Fruit fly (Drosophila melanogaster) whole organism, embryonic: ENCODE results near the gene CG7519.

Experiments used
- Aef1 ChIP-seq: fragments of 200-800 bp; sonication (Bioruptor generic); IDR thresholded peaks from 3 replicates; pipeline ENCODE4 v1.3.6; 2022; ENCODE audit warnings: missing biosample characterization, missing genetic modification characterization
- Awh ChIP-seq: fragments of 200-800 bp; sonication (Bioruptor generic); IDR thresholded peaks from 2 replicates; pipeline ENCODE4, ENCODE4 v1.3.6; 2022; ENCODE audit warnings: missing biosample characterization, missing genetic modification characterization
- BEAF-32 ChIP-seq: fragments of 200-800 bp; sonication (Bioruptor generic); optimal IDR thresholded peaks from 3 replicates; lab custom pipeline; 2017; ENCODE audit warnings: missing biosample characterization, missing genetic modification characterization, mild to moderate bottlenecking, moderate library complexity, missing genetic modification reagents
- BtbVII ChIP-seq: fragments of 200-800 bp; sonication (Bioruptor generic); optimal IDR thresholded peaks from 3 replicates; lab custom pipeline; 2017; ENCODE audit warnings: missing biosample characterization, mild to moderate bottlenecking, missing genetic modification characterization
- CG10431 ChIP-seq: fragments of 200-800 bp; sonication (Bioruptor generic); optimal IDR thresholded peaks from 3 replicates; lab custom pipeline; 2018; ENCODE audit warnings: missing biosample characterization, mild to moderate bottlenecking, missing genetic modification characterization
- CG10543 ChIP-seq: fragments of 200-800 bp; sonication (Bioruptor generic); optimal IDR thresholded peaks from 3 replicates; lab custom pipeline; 2017; ENCODE audit warnings: missing biosample characterization, mild to moderate bottlenecking, missing genetic modification characterization, moderate library complexity
- CG11560 ChIP-seq: fragments of 200-800 bp; sonication (Bioruptor generic); IDR thresholded peaks from 3 replicates; pipeline ENCODE4 v1.3.6; 2022; ENCODE audit warnings: missing biosample characterization, missing genetic modification characterization
- CG11695 ChIP-seq: fragments of 200-800 bp; sonication (Bioruptor generic); IDR thresholded peaks from 3 replicates; pipeline ENCODE4 v1.3.6; 2022; ENCODE audit warnings: missing biosample characterization, missing genetic modification characterization
- CG11696 ChIP-seq: fragments of 200-800 bp; sonication (Bioruptor generic); IDR thresholded peaks from 2 replicates; pipeline ENCODE4 v1.3.6; 2022; ENCODE audit warnings: missing biosample characterization, missing genetic modification characterization
- CG13894 ChIP-seq: fragments of 200-800 bp; sonication (Bioruptor generic); optimal IDR thresholded peaks from 3 replicates; lab custom pipeline; 2018; ENCODE audit warnings: missing biosample characterization, mild to moderate bottlenecking, missing genetic modification characterization, moderate library complexity
- CG1602 ChIP-seq: fragments of 200-800 bp; sonication (Bioruptor generic); optimal IDR thresholded peaks from 3 replicates; lab custom pipeline; 2016; ENCODE audit warnings: missing biosample characterization, missing genetic modification characterization
- CG16779 ChIP-seq: fragments of 200-800 bp; sonication (Bioruptor generic); IDR thresholded peaks from 2 replicates; pipeline ENCODE4 v1.3.6; 2022; ENCODE audit warnings: missing biosample characterization, missing genetic modification characterization
- CG17568 ChIP-seq: fragments of 200-800 bp; sonication (Bioruptor generic); optimal IDR thresholded peaks from 2 replicates; lab custom pipeline; 2018; ENCODE audit warnings: missing biosample characterization, mild to moderate bottlenecking, missing genetic modification characterization, moderate library complexity
- CG17912 ChIP-seq: fragments of 200-800 bp; sonication (Bioruptor generic); optimal IDR thresholded peaks from 2 replicates; lab custom pipeline; 2018; ENCODE audit warnings: missing biosample characterization, mild to moderate bottlenecking, missing genetic modification characterization
- CG2678 ChIP-seq: fragments of 200-800 bp; sonication (Bioruptor generic); optimal IDR thresholded peaks from 3 replicates; lab custom pipeline; 2019; ENCODE audit warnings: missing biosample characterization, mild to moderate bottlenecking, missing genetic modification characterization, moderate library complexity
- CG30020 ChIP-seq: fragments of 200-800 bp; optimal IDR thresholded peaks from 2 replicates; lab custom pipeline; 2019; ENCODE audit warnings: missing biosample characterization, mild to moderate bottlenecking, missing genetic modification characterization, moderate library complexity
- CG3065 ChIP-seq: fragments of 200-800 bp; sonication (Bioruptor generic); optimal IDR thresholded peaks from 2 replicates; lab custom pipeline; 2016; ENCODE audit warnings: missing biosample characterization, missing genetic modification characterization
- CG32772 ChIP-seq: fragments of 200-800 bp; sonication (Bioruptor generic); IDR thresholded peaks from 2 replicates; pipeline ENCODE4 v1.3.6; 2022; ENCODE audit warnings: missing biosample characterization, missing genetic modification characterization
- CG3407 ChIP-seq: fragments of 200-800 bp; sonication (Bioruptor generic); optimal IDR thresholded peaks from 2 replicates; lab custom pipeline; 2018; ENCODE audit warnings: missing biosample characterization, mild to moderate bottlenecking, missing genetic modification characterization
- CG4617 ChIP-seq: fragments of 200-800 bp; sonication (Bioruptor generic); optimal IDR thresholded peaks from 3 replicates; lab custom pipeline; 2016; ENCODE audit warnings: missing biosample characterization, missing genetic modification characterization, borderline replicate concordance
- CG4730 ChIP-seq: fragments of 200-800 bp; sonication (Bioruptor generic); IDR thresholded peaks from 2 replicates; pipeline ENCODE4 v1.3.6; 2022; ENCODE audit warnings: missing biosample characterization, missing genetic modification characterization
- CG6272 ChIP-seq: fragments of 200-800 bp; sonication (Bioruptor generic); IDR thresholded peaks from 2 replicates; pipeline ENCODE4 v1.3.6; 2022; ENCODE audit warnings: missing biosample characterization, missing genetic modification characterization
- CG6765 ChIP-seq: fragments of 200-800 bp; sonication (Bioruptor generic); optimal IDR thresholded peaks from 3 replicates; lab custom pipeline; 2017; ENCODE audit warnings: missing biosample characterization, mild to moderate bottlenecking, missing genetic modification characterization
- CG8089 ChIP-seq: fragments of 200-800 bp; sonication (Bioruptor generic); optimal IDR thresholded peaks from 3 replicates; lab custom pipeline; 2016; ENCODE audit warnings: missing biosample characterization, missing genetic modification characterization
- CG8944 ChIP-seq: fragments of 200-800 bp; sonication (Bioruptor generic); optimal IDR thresholded peaks from 3 replicates; lab custom pipeline; 2016; ENCODE audit warnings: missing biosample characterization, missing genetic modification characterization
- CG9609 ChIP-seq: fragments of 200-800 bp; sonication (Bioruptor generic); optimal IDR thresholded peaks from 3 replicates; lab custom pipeline; 2016; ENCODE audit warnings: missing biosample characterization, missing genetic modification characterization
- CG9797 ChIP-seq: fragments of 200-800 bp; sonication (Bioruptor generic); optimal IDR thresholded peaks from 3 replicates; lab custom pipeline; 2018; ENCODE audit warnings: missing biosample characterization, mild to moderate bottlenecking, missing genetic modification characterization
- Dad ChIP-seq: fragments of 200-800 bp; sonication (Bioruptor generic); optimal IDR thresholded peaks from 3 replicates; lab custom pipeline; 2016; ENCODE audit warnings: missing biosample characterization, missing genetic modification characterization
- Dip3 ChIP-seq: fragments of 200-800 bp; sonication (Bioruptor generic); optimal IDR thresholded peaks from 3 replicates; lab custom pipeline; 2016; ENCODE audit warnings: missing biosample characterization, missing genetic modification characterization
- Dll ChIP-seq: fragments of 200-800 bp; sonication (Bioruptor generic); IDR thresholded peaks from 4 replicates; pipeline ENCODE4 v1.3.6; 2022; ENCODE audit warnings: missing biosample characterization, missing genetic modification characterization; ENCODE audit not compliant: partially characterized antibody
- Ets65A ChIP-seq: fragments of 200-800 bp; sonication (Bioruptor generic); peaks from one replicate; lab custom pipeline; 2016; ENCODE audit warnings: missing biosample characterization, missing genetic modification characterization
- Ets97D ChIP-seq: fragments of 200-800 bp; sonication (Bioruptor generic); optimal IDR thresholded peaks from 3 replicates; lab custom pipeline; 2016; ENCODE audit warnings: missing biosample characterization, missing genetic modification characterization
- HLHmδ ChIP-seq: fragments of 200-800 bp; sonication (Bioruptor generic); optimal IDR thresholded peaks from 2 replicates; lab custom pipeline; 2018; ENCODE audit warnings: missing biosample characterization, mild to moderate bottlenecking, missing genetic modification characterization, moderate library complexity
- Hr78 ChIP-seq, 2 experiments: fragments of 200-800 bp in 1 of 2; fragments of >200 bp in 1 of 2; sonication (Bioruptor generic) in 1 of 2; optimal IDR thresholded peaks; 2 replicates each; lab custom pipeline; 2017 to 2019; ENCODE audit warnings: missing biosample characterization in 2 of 2, missing genetic modification characterization in 2 of 2, mild to moderate bottlenecking in 1 of 2, moderate library complexity in 1 of 2
- MESR4 ChIP-seq: fragments of 200-800 bp; sonication (Bioruptor generic); optimal IDR thresholded peaks from 2 replicates; lab custom pipeline; 2018; ENCODE audit warnings: missing biosample characterization, mild to moderate bottlenecking, missing genetic modification characterization, moderate library complexity
- Mes4 ChIP-seq: fragments of 200-800 bp; sonication (Bioruptor generic); optimal IDR thresholded peaks from 2 replicates; lab custom pipeline; 2016; ENCODE audit warnings: missing biosample characterization, missing genetic modification characterization
- Mrtf ChIP-seq: fragments of 200-800 bp; sonication (Bioruptor generic); IDR thresholded peaks from 3 replicates; pipeline ENCODE4 v1.3.6; 2022; ENCODE audit warnings: missing biosample characterization, missing genetic modification characterization
- Spps ChIP-seq: fragments of 200-800 bp; sonication (Bioruptor generic); optimal IDR thresholded peaks from 2 replicates; lab custom pipeline; 2018; ENCODE audit warnings: missing biosample characterization, mild to moderate bottlenecking, missing genetic modification characterization
- Trl ChIP-seq, 3 experiments: fragments of >200 bp in 2 of 3; fragments of 200-800 bp in 1 of 3; sonication (Bioruptor generic) in 1 of 3; optimal IDR thresholded peaks; 2 replicates in 1 of 3; 3 replicates in 2 of 3; lab custom pipeline; 2016 to 2017; ENCODE audit warnings: missing biosample characterization in 1 of 3, missing genetic modification characterization in 1 of 3
- YL-1 ChIP-seq: fragments of 200-800 bp; sonication (Bioruptor generic); optimal IDR thresholded peaks from 3 replicates; lab custom pipeline; 2017; ENCODE audit warnings: missing biosample characterization, mild to moderate bottlenecking, missing genetic modification characterization
- ato ChIP-seq: fragments of 200-800 bp; sonication (Bioruptor generic); IDR thresholded peaks from 2 replicates; pipeline ENCODE4 v1.3.6; 2022; ENCODE audit warnings: missing biosample characterization, missing genetic modification characterization; ENCODE audit not compliant: partially characterized antibody
- caup ChIP-seq: fragments of 200-800 bp; sonication (Bioruptor generic); optimal IDR thresholded peaks from 3 replicates; lab custom pipeline; 2017; ENCODE audit warnings: missing biosample characterization, mild to moderate bottlenecking, missing genetic modification characterization, moderate library complexity; ENCODE audit not compliant: severe bottlenecking
- chinmo ChIP-seq: fragments of 200-800 bp; sonication (Bioruptor generic); IDR thresholded peaks from 4 replicates; pipeline ENCODE4 v1.3.6; 2022; ENCODE audit warnings: missing biosample characterization, missing genetic modification characterization; ENCODE audit not compliant: partially characterized antibody
- chm ChIP-seq: fragments of 200-800 bp; sonication (Bioruptor generic); IDR thresholded peaks from 2 replicates; pipeline ENCODE4 v1.3.6; 2022; ENCODE audit warnings: missing biosample characterization, missing genetic modification characterization
- chn ChIP-seq: fragments of 200-800 bp; sonication (Bioruptor generic); optimal IDR thresholded peaks from 2 replicates; lab custom pipeline; 2016; ENCODE audit warnings: missing biosample characterization, missing genetic modification characterization
- her ChIP-seq: fragments of 200-800 bp; sonication (Bioruptor generic); optimal IDR thresholded peaks from 2 replicates; lab custom pipeline; 2016; ENCODE audit warnings: missing biosample characterization, missing genetic modification characterization
- ken ChIP-seq: fragments of 200-800 bp; sonication (Bioruptor generic); IDR thresholded peaks from 3 replicates; pipeline ENCODE4 v1.3.6; 2022; ENCODE audit warnings: missing biosample characterization, missing genetic modification characterization
- org-1 ChIP-seq: fragments of 200-800 bp; sonication (Bioruptor generic); optimal IDR thresholded peaks from 2 replicates; lab custom pipeline; 2017; ENCODE audit warnings: missing biosample characterization, missing genetic modification characterization
- sisA ChIP-seq: fragments of 200-800 bp; sonication (Bioruptor generic); IDR thresholded peaks from 2 replicates; pipeline ENCODE4 v1.3.6; 2022; ENCODE audit warnings: missing biosample characterization, missing genetic modification characterization
- so ChIP-seq: fragments of 200-800 bp; sonication (Bioruptor generic); IDR thresholded peaks from 3 replicates; pipeline ENCODE4 v1.3.6; 2022; ENCODE audit warnings: missing biosample characterization, missing genetic modification characterization
- unpg ChIP-seq: fragments of 200-800 bp; sonication (Bioruptor generic); optimal IDR thresholded peaks from 3 replicates; lab custom pipeline; 2018; ENCODE audit warnings: missing biosample characterization, mild to moderate bottlenecking, missing genetic modification characterization, moderate library complexity

CG7519 gene

dm6 chr3L:21479636-21480035 is 13.2 kb upstream of the CG7519 start (continued):
- TF ChIP-seq Awh (GFP tag; lab: Robert Waterston, UW) (no peak; the same call in 1 of the 2 replicates), CG1602 (no peak), Mes4 (peak; percentile 57), CG13894 (tag; lab: Kevin White, UChicago) (no peak), chinmo (peak; percentile 83; the same call in 2 of the 4 replicates), BtbVII (GFP tag; lab: Kevin White, UChicago) (no peak), MESR4 (GFP tag; lab: Kevin White, UChicago) (no peak), CG17568 (no peak), caup (no peak), Dad (no peak), YL-1 (GFP tag; lab: Kevin White, UChicago) (peak; percentile 5), CG3407 (peak; percentile 55), org-1 (GFP tag; lab: Kevin White, UChicago) (no peak), HLHmδ (GFP tag; lab: Kevin White, UChicago) (peak; percentile 76), CG2678 (tag; lab: Kevin White, UChicago) (no peak), CG10431 (GFP tag; lab: Kevin White, UChicago) (peak; percentile 73), chn (no peak), CG6765 (GFP tag; lab: Kevin White, UChicago) (peak; percentile 11), CG3065 (GFP tag; lab: Kevin White, UChicago) (peak; percentile 76), CG8089 (GFP tag; lab: Kevin White, UChicago) (peak; percentile 43), chm (peak; percentile 73), CG11695 (no peak), CG9797 (GFP tag; lab: Kevin White, UChicago) (no peak), CG6272 (no peak), Dll (GFP tag; lab: Robert Waterston, UW) (no peak), CG4617 (GFP tag; lab: Kevin White, UChicago) (no peak), ken (peak; percentile 60; the same call in 2 of the 3 replicates), Aef1 (no peak), CG32772 (GFP tag; lab: Robert Waterston, UW) (peak; percentile 36; the same call in 1 of the 2 replicates), CG30020 (tag; lab: Kevin White, UChicago) (no peak), CG9609 (GFP tag; lab: Kevin White, UChicago) (no peak), CG11696 (GFP tag; lab: Robert Waterston, UW) (no peak), so (GFP tag; lab: Robert Waterston, UW) (no peak), Ets65A (GFP tag; lab: Kevin White, UChicago) (peak; percentile 23), Spps (tag; lab: Kevin White, UChicago) (no peak), CG16779 (no peak), Ets97D (GFP tag; lab: Kevin White, UChicago) (peak; percentile 97), Hr78 (GFP tag; optimal IDR thresholded peaks at IDR 0.05; lab: Kevin White, UChicago) (no peak), CG17912 (GFP tag; lab: Kevin White, UChicago) (peak; percentile 26), CG10543 (GFP tag; lab: Kevin White, UChicago) (no peak), sisA (GFP tag; lab: Robert Waterston, UW) (no peak), CG8944 (no peak), ato (GFP tag; lab: Robert Waterston, UW) (no peak), unpg (peak; percentile 31), BEAF-32 (no peak), Trl (optimal IDR thresholded peaks at IDR 0.05; lab: Kevin White, UChicago) (peak; percentile 72 to 86), Trl (GFP tag; optimal IDR thresholded peaks at IDR 0.05; lab: Kevin White, UChicago) (peak; percentile 41), CG11560 (tag; lab: Robert Waterston, UW) (no peak), CG4730 (GFP tag; lab: Robert Waterston, UW) (no peak), her (GFP tag; lab: Kevin White, UChicago) (peak; percentile 75), Dip3 (no peak), Mrtf (GFP tag; lab: Robert Waterston, UW) (0 out of 3 replicates have a peak, but pooled peaks have one; percentile 11)
